Worm (Caenorhabditis elegans) whole organism, midembryonic: Measurements from ENCODE around the gene nstp-6.

ENCODE experiments used
- T22C8.4 ChIP-seq: fragments of 200-800 bp; sonication (Bioruptor generic); IDR thresholded peaks from 2 replicates; pipeline ENCODE4 v1.3.6; 2022; ENCODE audit warnings: missing genetic modification characterization, missing compliant biosample characterization
- cog-1 ChIP-seq: sonication (generic microtip); optimal IDR thresholded peaks from 2 replicates; lab custom pipeline; 2016; ENCODE audit warnings: missing genetic modification characterization, missing compliant biosample characterization
- flt-1 ChIP-seq: fragments of 200-800 bp; sonication (Bioruptor generic); IDR thresholded peaks from 2 replicates; pipeline ENCODE4 v1.3.6; 2022; ENCODE audit warnings: missing genetic modification characterization, missing compliant biosample characterization
- klf-2 ChIP-seq: fragments of 200-800 bp; sonication (Bioruptor generic); conservative IDR thresholded peaks from 2 replicates; pipeline ENCODE4 v1.3.6; 2022; ENCODE audit warnings: missing genetic modification reagents, missing genetic modification characterization, missing compliant biosample characterization
- med-1 ChIP-seq: sonication (generic microtip); optimal IDR thresholded peaks from 2 replicates; lab custom pipeline; 2017; ENCODE audit warnings: missing genetic modification characterization, mild to moderate bottlenecking, missing compliant biosample characterization, antibody characterized with exemption, missing genetic modification reagents; ENCODE audit not compliant: insufficient read depth
- ref-1 ChIP-seq: fragments of 200-800 bp; sonication (Bioruptor generic); conservative IDR thresholded peaks from 2 replicates; pipeline ENCODE4 v1.3.6; 2022; ENCODE audit warnings: missing genetic modification reagents, missing genetic modification characterization, missing compliant biosample characterization
- tab-1 ChIP-seq: fragments of 200-800 bp; sonication (Bioruptor generic); IDR thresholded peaks from 2 replicates; pipeline ENCODE4 v1.3.6; 2022; ENCODE audit warnings: missing genetic modification characterization, missing compliant biosample characterization
- ztf-23 ChIP-seq: fragments of 200-800 bp; sonication (Bioruptor generic); IDR thresholded peaks from 2 replicates; pipeline ENCODE4 v1.3.6; 2022; ENCODE audit warnings: missing genetic modification reagents, missing genetic modification characterization, missing compliant biosample characterization
- ztf-29 ChIP-seq: fragments of 200-800 bp; sonication (Bioruptor generic); IDR thresholded peaks from 2 replicates; pipeline ENCODE4 v1.3.6; 2022; ENCODE audit warnings: missing genetic modification reagents, missing genetic modification characterization, missing compliant biosample characterization

nstp-6 gene

ce11 chrIV:3520374-3520773, 27.0 kb downstream of the nstp-6 start:
- TF ChIP-seq cog-1 (tag; lab: Kevin White, UChicago) (no peak), ref-1 (GFP tag; lab: Robert Waterston, UW) (no peak), med-1 (GFP tag; lab: Kevin White, UChicago) (no peak), ztf-23 (GFP tag; lab: Robert Waterston, UW) (no peak), flt-1 (GFP tag; lab: Robert Waterston, UW) (no peak), klf-2 (no peak), T22C8.4 (GFP tag; lab: Robert Waterston, UW) (no peak), tab-1 (GFP tag; lab: Robert Waterston, UW) (no peak), ztf-29 (no peak)

- TF ChIP-seq T22C8.4 (GFP tag; lab: Robert Waterston, UW) (no peak), med-1 (GFP tag; lab: Kevin White, UChicago) (no peak), ref-1 (GFP tag; lab: Robert Waterston, UW) (no peak), tab-1 (GFP tag; lab: Robert Waterston, UW) (no peak), ztf-29 (no peak), ztf-23 (GFP tag; lab: Robert Waterston, UW) (no peak), flt-1 (GFP tag; lab: Robert Waterston, UW) (no peak), cog-1 (tag; lab: Kevin White, UChicago) (no peak), klf-2 (no peak)
Measured at ce11 chrIV:3519352-3519751, 28.0 kb downstream of the nstp-6 start.

DNA sequence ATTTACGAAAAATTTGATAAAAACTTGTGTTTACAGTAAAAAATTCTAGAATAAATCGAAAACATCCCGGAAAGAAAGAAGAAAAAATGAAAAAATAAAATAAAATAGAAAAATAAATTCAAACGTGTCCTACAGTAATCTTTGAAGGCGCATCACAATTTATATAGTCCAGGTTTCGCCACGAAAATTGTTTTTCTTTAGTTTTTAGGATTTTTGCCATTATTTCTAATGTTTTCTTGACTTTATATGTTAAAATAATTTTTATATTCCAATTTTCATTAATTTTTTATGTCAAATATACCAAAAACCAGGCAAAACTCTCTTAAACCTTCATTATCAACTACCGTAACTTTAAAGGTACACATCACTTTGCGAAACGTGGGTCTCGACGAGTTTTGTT, 29.8 kb downstream of the nstp-6 start:
- TF ChIP-seq flt-1 (GFP tag; lab: Robert Waterston, UW): no peak
- no peak for TF ChIP-seq ztf-29
- TF ChIP-seq med-1 (GFP tag; lab: Kevin White, UChicago): no peak
- no peak for TF ChIP-seq ref-1 (GFP tag; lab: Robert Waterston, UW)
- no peak for TF ChIP-seq klf-2
- TF ChIP-seq tab-1 (GFP tag; lab: Robert Waterston, UW): no peak
- TF ChIP-seq cog-1 (tag; lab: Kevin White, UChicago): no peak
- TF ChIP-seq T22C8.4 (GFP tag; lab: Robert Waterston, UW): no peak

ce11 chrIV:3516586-3516985, 30.8 kb downstream of the nstp-6 start, which contains the start of gene unc-33:
Gene unc-33 (plus strand): TSS chrIV:3516886.
- TF ChIP-seq ref-1 (GFP tag; lab: Robert Waterston, UW) (no peak), cog-1 (tag; lab: Kevin White, UChicago) (no peak), flt-1 (GFP tag; lab: Robert Waterston, UW) (no peak), tab-1 (GFP tag; lab: Robert Waterston, UW) (no peak), T22C8.4 (GFP tag; lab: Robert Waterston, UW) (no peak), ztf-29 (no peak), med-1 (GFP tag; lab: Kevin White, UChicago) (no peak), klf-2 (no peak), ztf-23 (GFP tag; lab: Robert Waterston, UW) (no peak)

ce11 chrIV:3515412-3516046, 31.9 kb downstream of the nstp-6 start:
- TF ChIP-seq ztf-29: peak; percentile 54; the same call in 1 of the 2 replicates
- no peak for TF ChIP-seq med-1 (GFP tag; lab: Kevin White, UChicago)
- TF ChIP-seq cog-1 (tag; lab: Kevin White, UChicago): peak; percentile 22
- TF ChIP-seq tab-1 (GFP tag; lab: Robert Waterston, UW): no peak
- peak; percentile 89 for TF ChIP-seq T22C8.4 (GFP tag; lab: Robert Waterston, UW)

DNA sequence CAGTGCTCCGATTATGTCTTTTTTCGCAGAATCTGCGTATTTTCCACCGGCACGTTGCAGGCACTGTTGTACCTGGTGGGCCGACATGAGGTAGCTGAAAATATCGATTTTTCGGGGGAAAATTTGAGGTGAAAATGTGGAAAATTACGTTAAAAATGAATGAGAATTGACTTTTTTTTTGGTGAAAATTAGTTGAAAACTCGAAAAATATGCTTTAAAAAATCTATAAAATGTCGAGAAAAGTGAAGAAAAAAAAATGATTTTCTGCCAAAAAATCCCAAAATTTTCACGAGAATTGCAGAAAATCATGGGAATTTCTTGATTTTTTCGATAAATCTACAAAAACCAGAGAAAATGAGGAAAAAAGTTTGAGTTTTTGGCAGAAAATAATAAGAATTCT, 32.9 kb downstream of the nstp-6 start, which contains the start of gene tsg-101:
Gene tsg-101, minus strand, starts transcription at position 101 of the 400 bp plus-strand sequence.
- TF ChIP-seq klf-2 (no peak), cog-1 (tag; lab: Kevin White, UChicago) (no peak), ztf-23 (GFP tag; lab: Robert Waterston, UW) (no peak), ztf-29 (no peak), ref-1 (GFP tag; lab: Robert Waterston, UW) (no peak)

DNA sequence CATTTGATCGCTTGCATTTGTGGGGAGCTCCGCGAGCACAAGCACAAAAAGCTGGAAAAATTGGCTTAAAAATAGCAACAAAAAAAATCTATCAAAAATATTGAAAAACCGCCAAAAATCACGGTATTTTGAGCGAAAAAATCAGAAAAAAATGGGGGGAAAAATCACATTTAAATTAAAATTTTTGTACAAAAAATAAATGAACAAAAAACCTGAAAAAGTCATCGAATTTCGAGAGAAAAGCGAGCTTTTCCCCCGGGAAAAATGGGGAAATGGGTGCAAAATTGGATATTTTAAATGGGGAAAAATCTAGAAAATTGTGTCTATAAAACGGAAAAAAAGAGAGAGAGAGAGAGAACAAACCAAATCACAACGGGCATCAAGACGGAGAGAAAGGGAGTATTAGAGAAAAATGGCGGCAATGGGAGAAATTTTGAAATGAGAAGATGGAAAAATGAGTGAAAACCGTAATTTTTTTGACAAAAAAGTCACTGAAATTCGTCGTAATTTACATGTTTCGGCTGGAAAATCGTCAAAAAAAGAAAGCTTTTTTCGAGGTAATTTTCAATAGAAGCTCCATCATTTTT, 37.8 kb downstream of the nstp-6 start, which contains the start of gene ced-10:
Gene ced-10, minus strand, starts transcription at position 51 of the 587 bp plus-strand sequence.
- TF ChIP-seq tab-1 (GFP tag; lab: Robert Waterston, UW): no peak
- TF ChIP-seq cog-1 (tag; lab: Kevin White, UChicago): no peak
- TF ChIP-seq flt-1 (GFP tag; lab: Robert Waterston, UW): no peak
- TF ChIP-seq med-1 (GFP tag; lab: Kevin White, UChicago): no peak
- TF ChIP-seq klf-2: no peak
- TF ChIP-seq ref-1 (GFP tag; lab: Robert Waterston, UW): no peak
- TF ChIP-seq ztf-29: no peak
- TF ChIP-seq ztf-23 (GFP tag; lab: Robert Waterston, UW): no peak
- TF ChIP-seq T22C8.4 (GFP tag; lab: Robert Waterston, UW): no peak

DNA sequence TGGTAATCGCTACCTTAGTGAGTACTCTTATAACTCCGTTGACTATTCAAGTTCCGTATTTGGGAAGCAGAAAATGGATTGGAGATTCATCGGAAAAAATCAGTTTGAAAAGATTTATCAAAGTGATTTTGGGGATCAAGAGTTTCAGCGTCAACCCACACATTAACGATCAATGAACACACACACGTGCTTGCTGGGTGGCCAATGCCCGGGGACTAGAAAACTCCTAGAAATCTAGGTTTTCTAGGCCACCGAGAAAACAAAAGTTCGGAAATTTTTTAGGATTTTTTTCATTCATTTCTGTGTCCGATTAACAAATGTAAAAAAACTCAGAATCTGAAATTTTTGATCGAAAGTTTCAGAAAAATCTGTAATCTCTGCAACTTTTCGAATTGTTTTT, 41.5 kb downstream of the nstp-6 start:
- no peak for TF ChIP-seq med-1 (GFP tag; lab: Kevin White, UChicago)
- TF ChIP-seq T22C8.4 (GFP tag; lab: Robert Waterston, UW): no peak
- no peak for TF ChIP-seq klf-2
- peak; percentile 28; the same call in 1 of the 2 replicates for TF ChIP-seq flt-1 (GFP tag; lab: Robert Waterston, UW)
- TF ChIP-seq ref-1 (GFP tag; lab: Robert Waterston, UW): 0 out of 2 replicates have a peak, but pooled peaks have one; percentile 19
- TF ChIP-seq tab-1 (GFP tag; lab: Robert Waterston, UW): no peak
- TF ChIP-seq cog-1 (tag; lab: Kevin White, UChicago): no peak
- TF ChIP-seq ztf-29: no peak

DNA sequence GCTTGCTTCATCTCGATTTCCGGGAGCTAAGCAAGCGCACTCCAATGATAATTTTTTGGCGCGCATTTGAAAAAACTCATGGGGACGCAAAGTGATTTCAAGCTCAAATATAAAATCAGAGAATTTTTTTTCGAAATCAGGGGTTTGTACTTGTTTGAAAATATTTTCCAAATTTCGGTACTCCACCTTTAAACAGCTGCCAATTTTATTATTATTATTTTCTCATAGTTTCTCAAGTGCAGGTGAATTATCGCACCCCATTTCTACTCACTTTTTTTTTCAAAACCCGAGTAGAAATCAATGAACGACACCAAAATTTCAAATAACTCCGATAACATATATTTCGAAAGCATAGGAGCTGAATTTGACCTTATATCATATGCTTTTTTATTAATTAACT, 43.3 kb downstream of the nstp-6 start, which contains the start of gene srz-83:
Gene srz-83, plus strand, starts transcription at position 301 of the 400 bp plus-strand sequence.
- TF ChIP-seq cog-1 (tag; lab: Kevin White, UChicago): no peak
